Fruit fly (Drosophila melanogaster): ENCODE data around the gene CG13893.
A peak's percentile ranks its signal among the peaks of the same experiment; 100 is the strongest.

CG13893 gene

dm6 chr3L:608362-608761 lies 4.6 kb upstream of the CG13893 start (continued):
- TF ChIP-seq Ets96B (tag; optimal IDR thresholded peaks at IDR 0.05) (peak; percentile 61), CG11762 (GFP tag; optimal IDR thresholded peaks at IDR 0.05; ENCODE audit: insufficient read depth) (peak; percentile 52), CG6163 (GFP tag; IDR thresholded peaks at IDR 0.05) (peak; percentile 76; the same call in 2 of the 3 replicates), CG31627 (GFP tag; optimal IDR thresholded peaks at IDR 0.05) (peak; percentile 88), vri (GFP tag; optimal IDR thresholded peaks at IDR 0.05) (peak; percentile 88), Sox15 (GFP tag; optimal IDR thresholded peaks at IDR 0.05) (peak; percentile 36), CG8632 (GFP tag; optimal IDR thresholded peaks at IDR 0.05) (peak; percentile 45), CG16779 (tag; optimal IDR thresholded peaks at IDR 0.05) (peak; percentile 44), Hr38 (GFP tag; optimal IDR thresholded peaks at IDR 0.05) (no peak), Sox102F (GFP tag; optimal IDR thresholded peaks at IDR 0.05) (peak; percentile 93), Blimp-1 (GFP tag; optimal IDR thresholded peaks at IDR 0.05) (peak; percentile 53)

dm6 chr3L:607551-608314 lies 3.9 kb upstream of the CG13893 start:
- TF ChIP-seq CG4318 (GFP tag; optimal IDR thresholded peaks at IDR 0.05): no peak
- no peak for TF ChIP-seq CG1621 (tag; optimal IDR thresholded peaks at IDR 0.05)
- TF ChIP-seq acj6 (GFP tag; optimal IDR thresholded peaks at IDR 0.05): no peak
- no peak for TF ChIP-seq CG6163 (GFP tag; IDR thresholded peaks at IDR 0.05)
- peak; percentile 64 for TF ChIP-seq Eip78C (GFP tag)
- 0 out of 2 replicates have a peak, but pooled peaks have one; percentile 9 for TF ChIP-seq CG11294 (GFP tag; IDR thresholded peaks at IDR 0.05)
- no peak for TF ChIP-seq Sox14 (GFP tag; optimal IDR thresholded peaks at IDR 0.05)
- no peak for TF ChIP-seq CG31627 (GFP tag; optimal IDR thresholded peaks at IDR 0.05)

dm6 chr3L:606490-607327 lies 2.9 kb upstream of the CG13893 start, which contains the start of gene Reg-2:
TSS of gene Reg-2 (minus strand) at chr3L:606569.
- peak; percentile 15 for TF ChIP-seq CG1621 (tag; optimal IDR thresholded peaks at IDR 0.05)
- no peak for TF ChIP-seq eg (GFP tag; IDR thresholded peaks at IDR 0.05)
- peak; percentile 12 for TF ChIP-seq esn (GFP tag; optimal IDR thresholded peaks at IDR 0.05)
- TF ChIP-seq Eip75B (GFP tag; optimal IDR thresholded peaks at IDR 0.05): peak; percentile 12
- no peak for TF ChIP-seq lz (GFP tag; optimal IDR thresholded peaks at IDR 0.05)
- peak; percentile 14 for TF ChIP-seq CG31627 (GFP tag; optimal IDR thresholded peaks at IDR 0.05)
- TF ChIP-seq CG34406 (GFP tag; optimal IDR thresholded peaks at IDR 0.05): no peak
- TF ChIP-seq CG32006 (GFP tag; optimal IDR thresholded peaks at IDR 0.05): no peak
- TF ChIP-seq Ets21C (GFP tag; optimal IDR thresholded peaks at IDR 0.05): no peak
- no peak for TF ChIP-seq Sox102F (GFP tag; optimal IDR thresholded peaks at IDR 0.05)
- no peak for TF ChIP-seq Hr4 (GFP tag; optimal IDR thresholded peaks at IDR 0.05)
- no peak for TF ChIP-seq CG11294 (GFP tag; IDR thresholded peaks at IDR 0.05)
- no peak for TF ChIP-seq Eip93F (GFP tag; optimal IDR thresholded peaks at IDR 0.05)
- peak; percentile 9 for TF ChIP-seq CG6854 (GFP tag; optimal IDR thresholded peaks at IDR 0.05)
- no peak for TF ChIP-seq salr (GFP tag; optimal IDR thresholded peaks at IDR 0.05)
- TF ChIP-seq Smox (GFP tag; optimal IDR thresholded peaks at IDR 0.05): no peak
- no peak for TF ChIP-seq CG4318 (GFP tag; optimal IDR thresholded peaks at IDR 0.05)
- no peak for TF ChIP-seq CG9139 (GFP tag; optimal IDR thresholded peaks at IDR 0.05)
- TF ChIP-seq spab (GFP tag; optimal IDR thresholded peaks at IDR 0.05): no peak
- TF ChIP-seq fkh (GFP tag; optimal IDR thresholded peaks at IDR 0.05): peak; percentile 74
- no peak for TF ChIP-seq Ets96B (tag; optimal IDR thresholded peaks at IDR 0.05)
- no peak for TF ChIP-seq CG15336 (GFP tag; IDR thresholded peaks at IDR 0.05)
- TF ChIP-seq fd85E (GFP tag; optimal IDR thresholded peaks at IDR 0.05): no peak
- peak; percentile 15 to 25 for TF ChIP-seq ss (GFP tag; optimal IDR thresholded peaks at IDR 0.05)
- TF ChIP-seq achi (GFP tag; optimal IDR thresholded peaks at IDR 0.05): no peak
- no peak for TF ChIP-seq Hr38 (GFP tag; optimal IDR thresholded peaks at IDR 0.05)
- TF ChIP-seq CG16779 (tag; optimal IDR thresholded peaks at IDR 0.05): peak; percentile 29
- no peak for TF ChIP-seq topi (GFP tag; optimal IDR thresholded peaks at IDR 0.05)
- no peak for TF ChIP-seq Gug (GFP tag; IDR thresholded peaks at IDR 0.05)
- TF ChIP-seq Sox15 (GFP tag; optimal IDR thresholded peaks at IDR 0.05): no peak
- TF ChIP-seq Blimp-1 (GFP tag; optimal IDR thresholded peaks at IDR 0.05): no peak
- TF ChIP-seq Hr39 (GFP tag; optimal IDR thresholded peaks at IDR 0.05): peak; percentile 3
- TF ChIP-seq net (GFP tag; optimal IDR thresholded peaks at IDR 0.05): no peak
- TF ChIP-seq CG7368 (GFP tag; optimal IDR thresholded peaks at IDR 0.05): no peak
- no peak for TF ChIP-seq cyc (GFP tag; optimal IDR thresholded peaks at IDR 0.05)
- TF ChIP-seq vri (GFP tag; optimal IDR thresholded peaks at IDR 0.05): no peak
- TF ChIP-seq CG10669 (GFP tag; optimal IDR thresholded peaks at IDR 0.05): no peak

Data from whole organism, prepupa.